Worm (Caenorhabditis elegans) whole organism, L1 larva: Measurements from ENCODE around the gene let-92.
"Not testable (repeated sequence)": the region's sequence is repeated elsewhere in the genome, so short reads cannot be mapped to it uniquely, and the experiment has no call there.

Experiments
- C04F5.9 ChIP-seq: sonication (generic microtip); optimal IDR thresholded peaks from 2 replicates; lab custom pipeline; 2016; ENCODE audit warnings: missing genetic modification characterization, missing compliant biosample characterization
- C16A3.4 ChIP-seq: fragments of 150-350 bp; optimal IDR thresholded peaks from 2 replicates; lab custom pipeline; 2014; ENCODE audit warnings: missing biosample characterization, missing genetic modification characterization
- F16B12.6 ChIP-seq: fragments of 150-350 bp; optimal IDR thresholded peaks from 2 replicates; lab custom pipeline; 2014; ENCODE audit warnings: missing biosample characterization, missing genetic modification characterization
- Y116A8C.19 ChIP-seq: sonication (generic microtip); optimal IDR thresholded peaks from 2 replicates; lab custom pipeline; 2016; ENCODE audit warnings: missing compliant biosample characterization, missing genetic modification characterization, borderline replicate concordance
- aly-2 ChIP-seq: fragments of 150-350 bp; optimal IDR thresholded peaks from 2 replicates; lab custom pipeline; 2014; ENCODE audit warnings: missing biosample characterization, missing genetic modification characterization
- ama-1 ChIP-seq: fragments of 150-350 bp; optimal IDR thresholded peaks from 2 replicates; lab custom pipeline; 2014
- blmp-1 ChIP-seq: fragments of 150-350 bp; optimal IDR thresholded peaks from 2 replicates; lab custom pipeline; 2014; ENCODE audit warnings: missing biosample characterization, missing genetic modification characterization
- ceh-8 ChIP-seq: fragments of 200-800 bp; sonication (Bioruptor generic); optimal IDR thresholded peaks from 2 replicates; lab custom pipeline; 2018; ENCODE audit warnings: mild to moderate bottlenecking, missing genetic modification characterization, moderate library complexity, missing compliant biosample characterization
- ceh-82 ChIP-seq, 3 experiments: fragments of 150-350 bp in 1 of 3; sonication (generic microtip) in 2 of 3; optimal IDR thresholded peaks; 2 replicates each; lab custom pipeline; 2014 to 2017; ENCODE audit warnings: missing biosample characterization in 3 of 3, missing genetic modification characterization in 3 of 3
- efl-1 ChIP-seq, 4 experiments: fragments of 150-350 bp; optimal IDR thresholded peaks in 3 of 4; peaks in 1 of 4; 1 replicate in 1 of 4; 2 replicates in 3 of 4; lab custom pipeline; 2014; ENCODE audit warnings: missing biosample characterization in 2 of 4, missing genetic modification characterization in 2 of 4, missing genetic modification reagents in 2 of 4
- efl-3 ChIP-seq: fragments of 200-800 bp; sonication (Bioruptor generic); optimal IDR thresholded peaks from 2 replicates; lab custom pipeline; 2018; ENCODE audit warnings: mild to moderate bottlenecking, missing genetic modification characterization, missing compliant biosample characterization
- egl-27 ChIP-seq, 2 experiments: fragments of 150-350 bp in 1 of 2; sonication (generic microtip); optimal IDR thresholded peaks; 3 replicates each; lab custom pipeline; 2017 to 2018; ENCODE audit warnings: missing biosample characterization in 2 of 2, missing genetic modification characterization in 2 of 2, missing genetic modification reagents in 2 of 2
- fkh-4 ChIP-seq: sonication (generic microtip); optimal IDR thresholded peaks from 2 replicates; lab custom pipeline; 2016; ENCODE audit warnings: missing compliant biosample characterization, missing genetic modification characterization, borderline replicate concordance
- fkh-8 ChIP-seq: sonication (generic microtip); optimal IDR thresholded peaks from 2 replicates; lab custom pipeline; 2016; ENCODE audit warnings: mild to moderate bottlenecking, missing genetic modification characterization, missing compliant biosample characterization
- hlh-4 ChIP-seq: sonication (generic microtip); optimal IDR thresholded peaks from 2 replicates; lab custom pipeline; 2016; ENCODE audit warnings: mild to moderate bottlenecking, missing genetic modification characterization, missing compliant biosample characterization
- isw-1 ChIP-seq: fragments of 200-800 bp; sonication (Bioruptor generic); IDR thresholded peaks from 2 replicates; pipeline ENCODE4 v1.3.6; 2022; ENCODE audit warnings: missing genetic modification characterization, missing compliant biosample characterization
- lin-15B ChIP-seq: fragments of 150-350 bp; sonication (generic microtip); optimal IDR thresholded peaks from 3 replicates; lab custom pipeline; 2014; ENCODE audit warnings: missing biosample characterization, missing genetic modification characterization
- lin-35 ChIP-seq, 2 experiments: fragments of 150-350 bp; optimal IDR thresholded peaks; 2 replicates each; lab custom pipeline; 2014; ENCODE audit warnings: missing biosample characterization in 2 of 2, missing genetic modification characterization in 2 of 2, missing genetic modification reagents in 2 of 2
- lin-39 ChIP-seq: fragments of 150-350 bp; optimal IDR thresholded peaks from 2 replicates; lab custom pipeline; 2014; ENCODE audit warnings: missing biosample characterization, missing genetic modification reagents, missing genetic modification characterization
- lir-3 ChIP-seq: sonication (generic microtip); optimal IDR thresholded peaks from 2 replicates; lab custom pipeline; 2016; ENCODE audit warnings: mild to moderate bottlenecking, missing genetic modification characterization, moderate library complexity, missing compliant biosample characterization; ENCODE audit not compliant: poor library complexity
- lsy-2 ChIP-seq, 2 experiments: fragments of 150-350 bp; optimal IDR thresholded peaks; 2 replicates each; lab custom pipeline; 2014; ENCODE audit warnings: missing biosample characterization in 2 of 2, missing genetic modification characterization in 2 of 2
- mab-9 ChIP-seq: fragments of 200-800 bp; sonication (Bioruptor generic); IDR thresholded peaks from 2 replicates; pipeline ENCODE4 v1.3.6; 2022; ENCODE audit warnings: missing genetic modification reagents, missing genetic modification characterization, missing compliant biosample characterization
- nhr-28 ChIP-seq: fragments of 150-350 bp; optimal IDR thresholded peaks from 2 replicates; lab custom pipeline; 2014; ENCODE audit warnings: missing biosample characterization, missing genetic modification characterization
- nhr-71 ChIP-seq: sonication (generic microtip); optimal IDR thresholded peaks from 2 replicates; lab custom pipeline; 2016; ENCODE audit warnings: mild to moderate bottlenecking, missing genetic modification characterization, moderate library complexity, missing compliant biosample characterization
- nhr-77 ChIP-seq: fragments of 150-350 bp; optimal IDR thresholded peaks from 2 replicates; lab custom pipeline; 2014; ENCODE audit warnings: missing biosample characterization, missing genetic modification characterization
- nhr-84 ChIP-seq: sonication (generic microtip); optimal IDR thresholded peaks from 2 replicates; lab custom pipeline; 2017; ENCODE audit warnings: missing biosample characterization, missing genetic modification characterization
- pag-3 ChIP-seq: sonication (generic microtip); optimal IDR thresholded peaks from 2 replicates; lab custom pipeline; 2017; ENCODE audit warnings: missing genetic modification characterization, mild to moderate bottlenecking, missing compliant biosample characterization, antibody characterized with exemption, borderline replicate concordance; ENCODE audit not compliant: insufficient read depth
- pax-3 ChIP-seq: fragments of 200-800 bp; sonication (Bioruptor generic); optimal IDR thresholded peaks from 2 replicates; lab custom pipeline; 2018; ENCODE audit warnings: mild to moderate bottlenecking, missing genetic modification characterization, moderate library complexity, missing compliant biosample characterization
- skn-1 ChIP-seq: fragments of 150-350 bp; optimal IDR thresholded peaks from 2 replicates; lab custom pipeline; 2014; ENCODE audit warnings: missing biosample characterization, missing genetic modification characterization
- snu-23 ChIP-seq: sonication (generic microtip); optimal IDR thresholded peaks from 2 replicates; lab custom pipeline; 2016; ENCODE audit warnings: missing genetic modification characterization, missing compliant biosample characterization
- sptf-1 ChIP-seq: fragments of 150-350 bp; optimal IDR thresholded peaks from 2 replicates; lab custom pipeline; 2014; ENCODE audit warnings: missing biosample characterization, missing genetic modification characterization
- xbp-1 ChIP-seq: sonication (generic microtip); optimal IDR thresholded peaks from 2 replicates; lab custom pipeline; 2016; ENCODE audit warnings: missing genetic modification characterization, missing compliant biosample characterization
- zag-1 ChIP-seq: fragments of 150-350 bp; optimal IDR thresholded peaks from 2 replicates; lab custom pipeline; 2014; ENCODE audit warnings: missing biosample characterization, missing genetic modification characterization

Gene let-92

ce11 chrIV:11822454-11822853 is 35.8 kb upstream of the let-92 start (continued):
- TF ChIP-seq nhr-77 (tag; lab: Kevin White, UChicago) (peak; percentile 1), lin-35 (GFP tag; optimal IDR thresholded peaks at IDR 0.05; lab: Kevin White, UChicago) (peak; percentile 90 to 93), Y116A8C.19 (tag; lab: Kevin White, UChicago) (no peak), lir-3 (tag; lab: Kevin White, UChicago) (no peak), lin-39 (tag; lab: Kevin White, UChicago) (no peak), nhr-28 (tag; lab: Kevin White, UChicago) (no peak), C04F5.9 (tag; lab: Kevin White, UChicago) (no peak)

ce11 chrIV:11828012-11828411 is 30.2 kb upstream of the let-92 start, which contains the start of gene M117.6:
M117.6 (minus strand) TSS chrIV:11828112.
- not testable (repeated sequence) for TF ChIP-seq efl-3 (GFP tag; lab: Kevin White, UChicago); isw-1 (GFP tag; lab: Robert Waterston, UW); skn-1 (tag; lab: Kevin White, UChicago)
- TF ChIP-seq, all 84 proteins: peak for 0; not testable (repeated sequence) for 84

DNA sequence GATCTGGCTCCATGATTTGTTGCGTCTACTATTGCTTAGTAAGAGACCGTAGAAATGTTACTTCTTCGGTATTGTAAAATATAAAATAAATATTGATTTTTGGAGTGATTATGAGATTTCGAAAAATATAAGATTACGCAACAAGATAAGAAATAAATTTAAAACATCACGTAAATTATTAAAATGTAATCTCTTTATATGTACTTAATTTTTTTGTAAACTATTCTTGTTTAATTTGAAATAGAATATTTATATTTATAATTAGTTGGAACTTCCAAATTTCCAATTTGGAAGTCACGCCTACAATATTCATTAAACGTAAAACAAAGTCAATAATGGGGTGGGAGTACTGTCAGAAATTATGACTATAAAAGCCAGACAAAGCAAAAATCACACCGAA is 24.8 kb upstream of the let-92 start, which contains the start of gene M117.4:
Gene M117.4, minus strand, starts transcription at position 101 of the 400 bp plus-strand sequence.
- TF ChIP-seq nhr-28 (tag; lab: Kevin White, UChicago) (no peak), lin-15B (tag; lab: Kevin White, UChicago) (no peak), zag-1 (tag; lab: Kevin White, UChicago) (no peak), hlh-4 (tag; lab: Kevin White, UChicago) (no peak), sptf-1 (no peak), blmp-1 (no peak), egl-27 (tag; optimal IDR thresholded peaks at IDR 0.05; lab: Kevin White, UChicago) (no peak), fkh-4 (no peak)

- TF ChIP-seq egl-27 (tag; optimal IDR thresholded peaks at IDR 0.05; lab: Kevin White, UChicago) (no peak), snu-23 (GFP tag; lab: Kevin White, UChicago) (no peak), nhr-84 (no peak), aly-2 (tag; lab: Kevin White, UChicago) (no peak), nhr-71 (tag; lab: Kevin White, UChicago) (no peak), mab-9 (no peak), hlh-4 (tag; lab: Kevin White, UChicago) (no peak), efl-1 (optimal IDR thresholded peaks at IDR 0.05; lab: Kevin White, UChicago) (no peak), efl-1 (GFP tag; optimal IDR thresholded peaks at IDR 0.05 in 1 of 2; lab: Kevin White, UChicago) (no peak)
Measured at ce11 chrIV:11838657-11839056, 19.6 kb upstream of the let-92 start, which contains the start of gene fbxb-3. fbxb-3 (plus strand) TSS chrIV:11838957.

DNA sequence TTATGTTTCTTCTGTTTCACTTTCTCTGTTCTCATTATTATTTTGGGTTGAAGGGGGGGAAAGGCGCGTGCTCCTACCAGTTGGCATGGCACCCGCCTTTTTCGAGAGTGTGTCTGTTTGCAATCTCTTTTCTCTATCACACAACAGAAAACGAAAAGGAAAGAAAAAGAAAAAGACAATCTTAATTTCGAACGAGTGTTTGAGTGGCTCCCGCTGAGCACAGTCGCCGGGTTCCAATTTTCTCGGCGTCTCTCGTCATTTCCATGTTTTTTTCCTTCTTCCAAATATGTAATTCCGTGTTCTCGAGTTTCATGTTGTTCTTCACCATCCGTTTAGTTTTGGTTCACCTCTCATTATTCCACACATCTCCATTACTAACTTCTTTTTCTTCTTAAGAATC is 16.1 kb upstream of the let-92 start, which contains the start of gene F38H4.3:
Gene F38H4.3, plus strand, starts transcription at position 301 of the 400 bp plus-strand sequence.
- TF ChIP-seq ama-1: no peak
- TF ChIP-seq nhr-28 (tag; lab: Kevin White, UChicago): no peak
- peak; percentile 7 for TF ChIP-seq fkh-8 (tag; lab: Kevin White, UChicago)
- no peak for TF ChIP-seq zag-1 (tag; lab: Kevin White, UChicago)
- TF ChIP-seq xbp-1: no peak
- TF ChIP-seq mab-9: no peak

DNA sequence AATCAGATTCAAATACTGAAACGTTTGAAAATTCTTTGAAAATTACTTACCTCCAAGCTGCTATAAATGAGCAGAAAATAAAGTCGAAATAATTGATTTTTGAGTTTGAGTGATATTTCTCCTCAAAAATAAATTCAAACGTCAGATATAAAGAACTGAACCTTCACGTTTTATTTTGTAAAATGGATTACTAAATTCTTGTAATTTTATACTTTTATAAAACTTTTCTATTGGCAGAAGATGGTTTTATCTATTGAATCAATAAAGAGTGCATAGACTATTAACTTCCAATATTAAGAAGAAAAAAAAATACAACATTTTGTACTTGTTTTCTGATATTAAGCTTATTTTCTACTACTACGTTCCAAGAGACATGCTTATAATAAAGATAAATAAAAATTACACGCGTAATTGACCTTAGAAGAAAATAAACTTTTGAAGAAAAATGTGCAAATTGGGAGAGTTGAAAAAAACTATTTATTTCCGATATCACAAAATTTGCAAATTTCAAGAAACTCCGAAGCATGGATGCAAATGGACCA is 10.4 kb upstream of the let-92 start, which contains the start of the genes F38H4.6 and F38H4.4:
Gene F38H4.6, minus strand, starts transcription at position 101 of the 542 bp plus-strand sequence.
Gene F38H4.4, plus strand, starts transcription at position 492 of the 542 bp plus-strand sequence.
- TF ChIP-seq ceh-8 (GFP tag; lab: Kevin White, UChicago) (no peak), F16B12.6 (tag; lab: Kevin White, UChicago) (no peak)

DNA sequence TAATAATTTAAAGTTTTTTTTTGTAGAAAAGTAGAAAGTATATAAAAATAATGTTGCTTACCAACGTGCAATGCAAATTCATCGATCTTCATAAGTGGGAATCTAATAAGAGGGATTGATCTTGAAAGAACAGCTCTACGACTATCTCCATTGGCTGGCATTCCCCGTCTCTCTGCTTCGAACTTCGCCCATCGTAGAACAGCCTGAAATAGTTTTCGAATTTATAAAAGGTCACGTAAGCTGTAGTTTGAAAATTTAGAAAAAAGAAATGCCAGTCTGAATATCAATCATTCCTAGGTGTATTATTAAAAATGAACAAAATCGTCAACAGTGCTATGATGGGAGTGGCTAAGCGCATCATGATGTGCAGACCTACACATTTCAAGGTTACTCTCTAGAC is 6.4 kb upstream of the let-92 start, which contains the start of gene F38H4.5:
Gene F38H4.5, plus strand, starts transcription at position 301 of the 400 bp plus-strand sequence.
- no peak for TF ChIP-seq lsy-2 (tag; optimal IDR thresholded peaks at IDR 0.05; lab: Kevin White, UChicago)
- no peak for TF ChIP-seq pax-3 (tag; lab: Kevin White, UChicago)
- TF ChIP-seq ceh-82 (tag; optimal IDR thresholded peaks at IDR 0.05; lab: Kevin White, UChicago): no peak
- TF ChIP-seq pag-3 (tag; lab: Kevin White, UChicago): no peak
- TF ChIP-seq C16A3.4 (tag; lab: Kevin White, UChicago): no peak
